Fruit fly (Drosophila melanogaster) whole organism, embryonic: ENCODE results near the gene BBIP1.
A peak's percentile ranks its signal among the peaks of the same experiment; 100 is the strongest.

Experiments used
- Blimp-1 ChIP-seq: fragments of 200-800 bp; sonication (Bioruptor generic); optimal IDR thresholded peaks from 3 replicates; lab custom pipeline; 2018; ENCODE audit warnings: missing biosample characterization, missing genetic modification characterization, mild to moderate bottlenecking, moderate library complexity, missing genetic modification reagents
- C15 ChIP-seq: fragments of 200-800 bp; sonication (Bioruptor generic); IDR thresholded peaks from 3 replicates; pipeline ENCODE4 v1.3.6; 2022; ENCODE audit warnings: missing biosample characterization, missing genetic modification characterization
- CG11504 ChIP-seq: fragments of 200-800 bp; sonication (Bioruptor generic); optimal IDR thresholded peaks from 3 replicates; lab custom pipeline; 2019; ENCODE audit warnings: missing biosample characterization, mild to moderate bottlenecking, missing genetic modification characterization, moderate library complexity
- CG2199 ChIP-seq: fragments of 200-800 bp; sonication (Bioruptor generic); IDR thresholded peaks from 3 replicates; pipeline ENCODE4 v1.3.6; 2022; ENCODE audit warnings: missing biosample characterization, missing genetic modification characterization
- CG33213 ChIP-seq: fragments of 200-800 bp; sonication (Bioruptor generic); optimal IDR thresholded peaks from 3 replicates; lab custom pipeline; 2016; ENCODE audit warnings: missing biosample characterization, missing genetic modification characterization
- CG34422 ChIP-seq: fragments of 200-800 bp; sonication (Bioruptor generic); IDR thresholded peaks from 3 replicates; pipeline ENCODE4 v1.3.6; 2022; ENCODE audit warnings: missing biosample characterization, missing genetic modification characterization
- CG3995 ChIP-seq: fragments of 200-800 bp; sonication (Bioruptor generic); optimal IDR thresholded peaks from 3 replicates; lab custom pipeline; 2016; ENCODE audit warnings: missing biosample characterization, missing genetic modification characterization
- CG4328 ChIP-seq: fragments of 200-800 bp; sonication (Bioruptor generic); optimal IDR thresholded peaks from 3 replicates; lab custom pipeline; 2017; ENCODE audit warnings: missing biosample characterization, missing genetic modification reagents, missing genetic modification characterization
- CG4360 ChIP-seq: fragments of 200-800 bp; sonication (Bioruptor generic); IDR thresholded peaks from 2 replicates; pipeline ENCODE4 v1.3.6; 2022; ENCODE audit warnings: missing biosample characterization, missing genetic modification characterization
- CG43689 ChIP-seq: fragments of 200-800 bp; sonication (Bioruptor generic); IDR thresholded peaks from 2 replicates; pipeline ENCODE4 v1.3.6; 2022; ENCODE audit warnings: missing biosample characterization, missing genetic modification characterization
- CG6683 ChIP-seq: fragments of 200-800 bp; sonication (Bioruptor generic); optimal IDR thresholded peaks from 2 replicates; lab custom pipeline; 2017; ENCODE audit warnings: missing biosample characterization, mild to moderate bottlenecking, missing genetic modification characterization, missing genetic modification reagents
- CG6689 ChIP-seq: fragments of 200-800 bp; sonication (Bioruptor generic); IDR thresholded peaks from 2 replicates; pipeline ENCODE4 v1.3.6; 2022; ENCODE audit warnings: missing biosample characterization, missing genetic modification characterization
- CG8359 ChIP-seq: fragments of 200-800 bp; sonication (Bioruptor generic); optimal IDR thresholded peaks from 2 replicates; lab custom pipeline; 2017; ENCODE audit warnings: missing biosample characterization, mild to moderate bottlenecking, missing genetic modification characterization, borderline replicate concordance
- CG9727 ChIP-seq: fragments of 200-800 bp; sonication (Bioruptor generic); optimal IDR thresholded peaks from 3 replicates; lab custom pipeline; 2017; ENCODE audit warnings: missing biosample characterization, mild to moderate bottlenecking, missing genetic modification characterization
- Camta ChIP-seq: fragments of 200-800 bp; sonication (Bioruptor generic); optimal IDR thresholded peaks from 2 replicates; lab custom pipeline; 2016; ENCODE audit warnings: missing biosample characterization, missing genetic modification characterization
- Chrac-16 ChIP-seq: fragments of 200-800 bp; sonication (Bioruptor generic); optimal IDR thresholded peaks from 3 replicates; lab custom pipeline; 2016; ENCODE audit warnings: missing biosample characterization, missing genetic modification characterization
- D19A ChIP-seq: fragments of 200-800 bp; optimal IDR thresholded peaks from 3 replicates; lab custom pipeline; 2019; ENCODE audit warnings: missing biosample characterization, mild to moderate bottlenecking, missing genetic modification characterization, moderate library complexity
- Doc2 ChIP-seq: fragments of 200-800 bp; sonication (Bioruptor generic); IDR thresholded peaks from 2 replicates; pipeline ENCODE4 v1.3.6; 2022; ENCODE audit warnings: missing biosample characterization, missing genetic modification characterization
- Elba2 ChIP-seq: fragments of 200-800 bp; sonication (Bioruptor generic); optimal IDR thresholded peaks from 3 replicates; lab custom pipeline; 2016; ENCODE audit warnings: missing biosample characterization, missing genetic modification characterization
- Fer1 ChIP-seq: fragments of 200-800 bp; sonication (Bioruptor generic); optimal IDR thresholded peaks from 2 replicates; lab custom pipeline; 2017; ENCODE audit warnings: missing biosample characterization, mild to moderate bottlenecking, missing genetic modification characterization
- Hey ChIP-seq: fragments of 200-800 bp; sonication (Bioruptor generic); optimal IDR thresholded peaks from 3 replicates; lab custom pipeline; 2018; ENCODE audit warnings: missing biosample characterization, mild to moderate bottlenecking, missing genetic modification characterization
- Med ChIP-seq: fragments of 200-800 bp; sonication (Bioruptor generic); peaks from one replicate; lab custom pipeline; 2016; ENCODE audit warnings: missing biosample characterization, missing genetic modification characterization, mild to moderate bottlenecking, inconsistent platforms, moderate library complexity
- TFAM ChIP-seq: fragments of 200-800 bp; sonication (Bioruptor generic); optimal IDR thresholded peaks from 2 replicates; lab custom pipeline; 2017; ENCODE audit warnings: missing biosample characterization, missing genetic modification characterization, inconsistent platforms
- al ChIP-seq: fragments of 200-800 bp; sonication (Bioruptor generic); IDR thresholded peaks from 2 replicates; pipeline ENCODE4 v1.3.6; 2022; ENCODE audit warnings: missing biosample characterization, missing genetic modification characterization
- aop ChIP-seq: fragments of 200-800 bp; sonication (Bioruptor generic); IDR thresholded peaks from 2 replicates; pipeline ENCODE4 v1.3.6; 2022; ENCODE audit warnings: missing biosample characterization, missing genetic modification characterization
- croc ChIP-seq: fragments of 200-800 bp; sonication (Bioruptor generic); conservative IDR thresholded peaks from 3 replicates; pipeline ENCODE4 v1.3.6; 2022; ENCODE audit warnings: missing biosample characterization, missing genetic modification characterization
- dan ChIP-seq: fragments of 200-800 bp; sonication (Bioruptor generic); IDR thresholded peaks from 2 replicates; pipeline ENCODE4 v1.3.6; 2022; ENCODE audit warnings: missing biosample characterization, missing genetic modification characterization
- ems ChIP-seq: fragments of 200-800 bp; sonication (Bioruptor generic); optimal IDR thresholded peaks from 3 replicates; lab custom pipeline; 2016; ENCODE audit warnings: missing biosample characterization, missing genetic modification characterization
- gem ChIP-seq: fragments of 200-800 bp; sonication (Bioruptor generic); optimal IDR thresholded peaks from 2 replicates; lab custom pipeline; 2019; ENCODE audit warnings: missing biosample characterization, mild to moderate bottlenecking, missing genetic modification characterization, moderate library complexity
- hbn ChIP-seq: fragments of 200-800 bp; sonication (Bioruptor generic); IDR thresholded peaks from 2 replicates; pipeline ENCODE4 v1.3.6; 2022; ENCODE audit warnings: missing biosample characterization, missing genetic modification characterization; ENCODE audit not compliant: partially characterized antibody
- jing ChIP-seq: fragments of 200-800 bp; sonication (Bioruptor generic); optimal IDR thresholded peaks from 2 replicates; lab custom pipeline; 2018; ENCODE audit warnings: missing biosample characterization, mild to moderate bottlenecking, missing genetic modification characterization
- lov ChIP-seq, 2 experiments: fragments of 200-800 bp in 1 of 2; fragments of >200 bp in 1 of 2; sonication (Bioruptor generic) in 1 of 2; IDR thresholded peaks in 1 of 2; optimal IDR thresholded peaks in 1 of 2; 2 replicates in 1 of 2; 3 replicates in 1 of 2; pipeline versions ENCODE4 v1.3.6 to Lab custom; 2017 to 2022; ENCODE audit warnings: missing biosample characterization in 1 of 2, missing genetic modification characterization in 1 of 2
- mld ChIP-seq: fragments of 200-800 bp; sonication (Bioruptor generic); IDR thresholded peaks from 3 replicates; pipeline ENCODE4 v1.3.6; 2022; ENCODE audit warnings: missing biosample characterization, missing genetic modification characterization; ENCODE audit not compliant: partially characterized antibody
- nerfin-2 ChIP-seq: fragments of 200-800 bp; sonication (Bioruptor generic); IDR thresholded peaks from 2 replicates; pipeline ENCODE4 v1.3.6; 2022; ENCODE audit warnings: missing biosample characterization, missing genetic modification characterization; ENCODE audit not compliant: partially characterized antibody
- p53 ChIP-seq: fragments of 200-800 bp; sonication (Bioruptor generic); optimal IDR thresholded peaks from 2 replicates; lab custom pipeline; 2016; ENCODE audit warnings: missing biosample characterization, missing genetic modification characterization
- prd ChIP-seq, 3 experiments: fragments of >200 bp in 2 of 3; fragments of 200-800 bp in 1 of 3; sonication (Bioruptor generic) in 1 of 3; optimal IDR thresholded peaks in 2 of 3; IDR thresholded peaks in 1 of 3; 2 replicates in 2 of 3; 3 replicates in 1 of 3; pipeline versions ENCODE4 v1.3.6 to Lab custom; 2017 to 2022; ENCODE audit warnings: missing biosample characterization in 1 of 3, missing genetic modification characterization in 1 of 3
- scrt ChIP-seq: fragments of 200-800 bp; sonication (Bioruptor generic); optimal IDR thresholded peaks from 2 replicates; lab custom pipeline; 2018; ENCODE audit warnings: missing biosample characterization, mild to moderate bottlenecking, missing genetic modification characterization, moderate library complexity
- sens ChIP-seq: fragments of 200-800 bp; sonication (Bioruptor generic); peaks from one replicate; lab custom pipeline; 2016; ENCODE audit warnings: missing biosample characterization, missing genetic modification characterization
- twi ChIP-seq: fragments of 200-800 bp; optimal IDR thresholded peaks from 2 replicates; lab custom pipeline; 2019; ENCODE audit warnings: missing biosample characterization, mild to moderate bottlenecking, missing genetic modification characterization, moderate library complexity
- vvl ChIP-seq: fragments of 200-800 bp; sonication (Bioruptor generic); IDR thresholded peaks from 2 replicates; pipeline ENCODE4 v1.3.6; 2022; ENCODE audit warnings: missing biosample characterization, missing genetic modification characterization

BBIP1 gene

dm6 chr3R:9394385-9395042 lies 9.7 kb upstream of the BBIP1 start, which contains the start of gene FER (continued):
- TF ChIP-seq CG8359 (GFP tag; lab: Kevin White, UChicago), result no peak
- TF ChIP-seq twi (tag; lab: Kevin White, UChicago), result no peak
- no peak for TF ChIP-seq C15 (GFP tag; lab: Robert Waterston, UW)
- TF ChIP-seq, all 482 proteins: peak for 216

- TF ChIP-seq CG2199, result peak; percentile 57; the same call in 1 of the 3 replicates
- no peak for TF ChIP-seq ems (GFP tag; lab: Kevin White, UChicago)
- no peak for TF ChIP-seq croc (GFP tag; lab: Robert Waterston, UW)
- no peak for TF ChIP-seq lov (optimal IDR thresholded peaks at IDR 0.05; lab: Kevin White, UChicago)
- no peak for TF ChIP-seq lov (GFP tag; IDR thresholded peaks at IDR 0.05; lab: Robert Waterston, UW)
- TF ChIP-seq Med (GFP tag; lab: Kevin White, UChicago), result peak; percentile 69
- TF ChIP-seq sens (GFP tag; lab: Kevin White, UChicago), result peak; percentile 48
- no peak for TF ChIP-seq Fer1
- TF ChIP-seq D19A, result peak; percentile 11
- no peak for TF ChIP-seq mld (GFP tag; lab: Robert Waterston, UW)
- TF ChIP-seq Chrac-16 (GFP tag; lab: Kevin White, UChicago), result no peak
- TF ChIP-seq scrt (GFP tag; lab: Kevin White, UChicago), result peak; percentile 53
- TF ChIP-seq gem (tag; lab: Kevin White, UChicago), result no peak
- no peak for TF ChIP-seq prd (optimal IDR thresholded peaks at IDR 0.05; lab: Kevin White, UChicago)
- 0 out of 3 replicates have a peak, but pooled peaks have one; percentile 7 for TF ChIP-seq prd (GFP tag; IDR thresholded peaks at IDR 0.05; lab: Robert Waterston, UW)
- TF ChIP-seq aop, result no peak
- 0 out of 2 replicates have a peak, but pooled peaks have one; percentile 11 for TF ChIP-seq CG4360 (GFP tag; lab: Robert Waterston, UW)
- no peak for TF ChIP-seq CG9727 (GFP tag; lab: Kevin White, UChicago)
- 0 out of 2 replicates have a peak, but pooled peaks have one; percentile 6 for TF ChIP-seq CG43689
- no peak for TF ChIP-seq Camta (GFP tag; lab: Kevin White, UChicago)
- TF ChIP-seq nerfin-2 (GFP tag; lab: Robert Waterston, UW), result no peak
- no peak for TF ChIP-seq dan (GFP tag; lab: Robert Waterston, UW)
- no peak for TF ChIP-seq CG11504 (tag; lab: Kevin White, UChicago)
- TF ChIP-seq CG34422 (GFP tag; lab: Robert Waterston, UW), result 0 out of 3 replicates have a peak, but pooled peaks have one; percentile 17
These were observed 8.2 kb upstream of the BBIP1 start for dm6 chr3R:9395998-9396397.

- TF ChIP-seq TFAM, result no peak
- TF ChIP-seq CG6683 (GFP tag; lab: Kevin White, UChicago), result no peak
- no peak for TF ChIP-seq Doc2
- no peak for TF ChIP-seq Hey (tag; lab: Kevin White, UChicago)
- no peak for TF ChIP-seq CG4328 (GFP tag; lab: Kevin White, UChicago)
- no peak for TF ChIP-seq vvl (GFP tag; lab: Robert Waterston, UW)
- no peak for TF ChIP-seq CG6689 (GFP tag; lab: Robert Waterston, UW)
- no peak for TF ChIP-seq al (GFP tag; lab: Robert Waterston, UW)
- no peak for TF ChIP-seq CG3995
- TF ChIP-seq hbn (GFP tag; lab: Robert Waterston, UW), result no peak
- no peak for TF ChIP-seq Elba2 (GFP tag; lab: Kevin White, UChicago)
- no peak for TF ChIP-seq CG33213 (GFP tag; lab: Kevin White, UChicago)
- TF ChIP-seq CG34422 (GFP tag; lab: Robert Waterston, UW), result no peak
- TF ChIP-seq jing, result no peak
- no peak for TF ChIP-seq p53
- TF ChIP-seq Blimp-1 (GFP tag; lab: Kevin White, UChicago), result no peak
These were observed 6.3 kb upstream of the BBIP1 start, which contains the start of gene Or85f for dm6 chr3R:9397890-9398289. TSS of gene Or85f (plus strand) at chr3R:9398190.
